Fruit fly (Drosophila melanogaster) whole organism, wandering third instar larva: ENCODE measurements around the gene Cmpk.
A peak's percentile ranks its signal among the peaks of the same experiment; 100 is the strongest.

ENCODE experiments used
- Abd-B ChIP-seq: fragments of >200 bp; optimal IDR thresholded peaks from 2 replicates; lab custom pipeline; 2017; ENCODE audit warnings: missing biosample characterization, missing genetic modification characterization
- CG32264 ChIP-seq: fragments of 200-800 bp; sonication (Bioruptor generic); optimal IDR thresholded peaks from 2 replicates; lab custom pipeline; 2016; ENCODE audit warnings: missing biosample characterization, missing genetic modification characterization
- CG9705 ChIP-seq: fragments of 200-800 bp; sonication (Bioruptor generic); optimal IDR thresholded peaks from 2 replicates; lab custom pipeline; 2018; ENCODE audit warnings: missing biosample characterization, mild to moderate bottlenecking, missing genetic modification characterization
- CrebA ChIP-seq: fragments of 200-800 bp; sonication (Bioruptor generic); optimal IDR thresholded peaks from 2 replicates; lab custom pipeline; 2016; ENCODE audit warnings: missing biosample characterization, mild to moderate bottlenecking, missing genetic modification characterization, borderline replicate concordance
- Dfd ChIP-seq: fragments of >200 bp; optimal IDR thresholded peaks from 2 replicates; lab custom pipeline; 2017; ENCODE audit warnings: missing biosample characterization, missing genetic modification characterization
- Dif ChIP-seq: fragments of 200-275, 200-300 bp; sonication (Bioruptor generic); optimal IDR thresholded peaks from 2 replicates; lab custom pipeline; 2018; ENCODE audit warnings: missing biosample characterization, missing genetic modification characterization; ENCODE audit not compliant: partially characterized antibody
- GATAd ChIP-seq: sonication (Bioruptor generic); optimal IDR thresholded peaks from 2 replicates; lab custom pipeline; 2016; ENCODE audit warnings: missing biosample characterization, missing genetic modification characterization
- HLH106 ChIP-seq: fragments of 200-800 bp; optimal IDR thresholded peaks from 3 replicates; lab custom pipeline; 2019; ENCODE audit warnings: missing biosample characterization, mild to moderate bottlenecking, missing genetic modification characterization, moderate library complexity
- Hnf4 ChIP-seq: fragments of 200-800 bp; sonication (Bioruptor generic); optimal IDR thresholded peaks from 2 replicates; lab custom pipeline; 2016; ENCODE audit warnings: missing biosample characterization, mild to moderate bottlenecking, missing genetic modification characterization
- Hr78 ChIP-seq: fragments of >200 bp; optimal IDR thresholded peaks from 2 replicates; lab custom pipeline; 2017; ENCODE audit warnings: missing biosample characterization, missing genetic modification characterization
- Hr83 ChIP-seq: fragments of 200-300 bp; sonication (Bioruptor generic); optimal IDR thresholded peaks from 2 replicates; lab custom pipeline; 2016; ENCODE audit warnings: missing biosample characterization, mild to moderate bottlenecking, missing genetic modification characterization, moderate library complexity; ENCODE audit not compliant: poor library complexity, severe bottlenecking
- Jra ChIP-seq: sonication (Bioruptor generic); optimal IDR thresholded peaks from 2 replicates; lab custom pipeline; 2016; ENCODE audit warnings: missing biosample characterization, missing genetic modification characterization
- Mio ChIP-seq: sonication (Bioruptor generic); optimal IDR thresholded peaks from 2 replicates; lab custom pipeline; 2016; ENCODE audit warnings: missing biosample characterization, missing genetic modification characterization
- Myc ChIP-seq: fragments of >200 bp; optimal IDR thresholded peaks from 2 replicates; lab custom pipeline; 2017
- N ChIP-seq: fragments of >200 bp; optimal IDR thresholded peaks from 2 replicates; lab custom pipeline; 2018; ENCODE audit warnings: missing biosample characterization, missing external identifiers, missing genetic modification characterization
- OdsH ChIP-seq: fragments of 200-800 bp; sonication (Bioruptor generic); optimal IDR thresholded peaks from 2 replicates; lab custom pipeline; 2016; ENCODE audit warnings: missing biosample characterization, mild to moderate bottlenecking, missing genetic modification characterization
- Rel ChIP-seq, 2 experiments: fragments of 200-800 bp; sonication (Bioruptor generic) in 1 of 2; optimal IDR thresholded peaks; 2 replicates in 1 of 2; 3 replicates in 1 of 2; lab custom pipeline; 2016 to 2019; ENCODE audit warnings: mild to moderate bottlenecking in 2 of 2, missing biosample characterization in 2 of 2, missing genetic modification characterization in 2 of 2, moderate library complexity in 1 of 2
- Sp1 ChIP-seq: fragments of 200-800 bp; sonication (Bioruptor generic); optimal IDR thresholded peaks from 3 replicates; lab custom pipeline; 2019; ENCODE audit warnings: missing biosample characterization, mild to moderate bottlenecking, missing genetic modification characterization, moderate library complexity
- Vsx2 ChIP-seq: fragments of 200-300, 225-300 bp; sonication (Bioruptor generic); optimal IDR thresholded peaks from 2 replicates; lab custom pipeline; 2018; ENCODE audit warnings: missing biosample characterization, missing genetic modification characterization; ENCODE audit not compliant: partially characterized antibody
- br ChIP-seq: fragments of 200-800 bp; sonication (Bioruptor generic); optimal IDR thresholded peaks from 2 replicates; lab custom pipeline; 2016; ENCODE audit warnings: missing biosample characterization, missing genetic modification characterization
- brk ChIP-seq: fragments of 200-800 bp; sonication (Bioruptor generic); optimal IDR thresholded peaks from 2 replicates; lab custom pipeline; 2016; ENCODE audit warnings: missing biosample characterization, mild to moderate bottlenecking, missing genetic modification characterization
- dl ChIP-seq, 2 experiments: fragments of 175-275, 200-275 bp in 1 of 2; fragments of 200-275 bp in 1 of 2; sonication (Bioruptor generic); optimal IDR thresholded peaks; lab custom pipeline; 2018; ENCODE audit warnings: mild to moderate bottlenecking in 2 of 2, missing biosample characterization in 2 of 2, missing genetic modification characterization in 2 of 2, moderate library complexity in 2 of 2; ENCODE audit not compliant: partially characterized antibody in 2 of 2, insufficient read depth in 1 of 2
- dmrt93B ChIP-seq: fragments of 200-800 bp; sonication (Bioruptor generic); optimal IDR thresholded peaks from 2 replicates; lab custom pipeline; 2018; ENCODE audit warnings: missing biosample characterization, mild to moderate bottlenecking, missing genetic modification characterization
- dsf ChIP-seq: sonication (Bioruptor generic); optimal IDR thresholded peaks from 2 replicates; lab custom pipeline; 2016; ENCODE audit warnings: missing biosample characterization, missing genetic modification characterization, borderline replicate concordance
- ey ChIP-seq: fragments of 200-800 bp; sonication (Bioruptor generic); optimal IDR thresholded peaks from 2 replicates; lab custom pipeline; 2016; ENCODE audit warnings: missing biosample characterization, missing genetic modification characterization
- foxo ChIP-seq, 2 experiments: fragments of 200-800 bp; sonication (Bioruptor generic); optimal IDR thresholded peaks; 2 replicates in 1 of 2; 3 replicates in 1 of 2; lab custom pipeline; 2016 to 2017; ENCODE audit warnings: missing biosample characterization in 2 of 2, missing genetic modification characterization in 2 of 2
- fru ChIP-seq: fragments of 200-800 bp; sonication (Bioruptor generic); optimal IDR thresholded peaks from 3 replicates; lab custom pipeline; 2016; ENCODE audit warnings: missing biosample characterization, mild to moderate bottlenecking, missing genetic modification characterization
- h ChIP-seq: fragments of 200-800 bp; sonication (Bioruptor generic); optimal IDR thresholded peaks from 3 replicates; lab custom pipeline; 2016; ENCODE audit warnings: missing biosample characterization, mild to moderate bottlenecking, missing genetic modification characterization
- jim ChIP-seq: fragments of 175-275, 200-325 bp; sonication (Bioruptor generic); optimal IDR thresholded peaks from 2 replicates; lab custom pipeline; 2016; ENCODE audit warnings: missing biosample characterization, mild to moderate bottlenecking, missing genetic modification characterization
- lola ChIP-seq: fragments of >200 bp; optimal IDR thresholded peaks from 2 replicates; lab custom pipeline; 2017; ENCODE audit warnings: missing biosample characterization, missing genetic modification characterization
- pan ChIP-seq: fragments of >200 bp; optimal IDR thresholded peaks from 2 replicates; lab custom pipeline; 2017
- psq ChIP-seq: fragments of 200-800 bp; sonication (Bioruptor generic); optimal IDR thresholded peaks from 3 replicates; lab custom pipeline; 2017; ENCODE audit warnings: missing biosample characterization, mild to moderate bottlenecking, missing genetic modification characterization, moderate library complexity
- rgr ChIP-seq: fragments of 200-800 bp; sonication (Bioruptor generic); optimal IDR thresholded peaks from 3 replicates; lab custom pipeline; 2016; ENCODE audit warnings: missing biosample characterization, mild to moderate bottlenecking, missing genetic modification characterization
- sage ChIP-seq: fragments of 200-800 bp; sonication (Bioruptor generic); optimal IDR thresholded peaks from 2 replicates; lab custom pipeline; 2016; ENCODE audit warnings: missing biosample characterization, mild to moderate bottlenecking, missing genetic modification characterization
- sv ChIP-seq: fragments of 200-800 bp; sonication (Bioruptor generic); optimal IDR thresholded peaks from 3 replicates; lab custom pipeline; 2016; ENCODE audit warnings: missing biosample characterization, missing genetic modification characterization
- tai ChIP-seq: sonication (Bioruptor generic); optimal IDR thresholded peaks from 2 replicates; lab custom pipeline; 2016; ENCODE audit warnings: missing biosample characterization, missing genetic modification characterization
- usp ChIP-seq: fragments of >200 bp; optimal IDR thresholded peaks from 2 replicates; lab custom pipeline; 2017; ENCODE audit warnings: missing biosample characterization, missing genetic modification characterization
- woc ChIP-seq: sonication (Bioruptor generic); optimal IDR thresholded peaks from 2 replicates; lab custom pipeline; 2016; ENCODE audit warnings: missing biosample characterization, mild to moderate bottlenecking, missing genetic modification characterization

The Cmpk gene

DNA sequence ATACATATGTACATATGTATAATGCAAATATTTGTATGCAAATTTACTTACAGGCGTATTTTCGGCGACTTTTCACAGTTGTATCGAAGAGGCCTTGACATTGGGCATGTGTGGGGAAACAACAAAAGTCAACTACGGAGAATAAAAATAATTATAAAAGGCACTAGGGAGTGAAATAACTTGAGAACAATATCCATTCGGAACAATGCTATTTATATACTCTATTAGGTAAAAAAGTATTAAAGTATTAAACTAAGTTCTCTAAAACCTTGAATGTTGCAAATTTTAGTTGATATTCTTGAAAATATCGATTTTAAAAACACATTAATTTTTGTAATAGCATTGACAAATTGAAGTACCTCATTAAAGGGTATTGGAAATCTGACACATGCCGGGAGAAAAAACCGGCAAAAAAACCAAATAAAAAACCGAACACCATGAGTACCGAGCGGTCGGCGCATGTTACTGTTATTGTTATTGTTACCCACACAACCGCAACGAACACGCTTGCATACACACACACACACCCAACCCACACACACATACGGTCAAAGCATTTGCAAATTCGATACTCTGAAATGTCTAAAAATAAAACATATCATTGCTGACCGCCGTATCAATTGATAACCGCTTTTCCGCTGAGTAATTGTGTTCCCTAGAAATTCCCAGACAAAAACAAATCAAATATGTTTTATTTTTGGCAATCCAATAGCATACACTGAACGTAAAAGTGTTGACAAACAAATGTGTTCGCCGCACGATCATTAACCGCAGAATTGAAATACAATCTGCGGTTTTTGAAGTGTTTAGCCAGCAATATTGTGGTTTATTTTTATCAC, 49.3 kb upstream of the Cmpk start:
- TF ChIP-seq GATAd (GFP tag; lab: Kevin White, UChicago) (no peak), HLH106 (tag; lab: Kevin White, UChicago) (peak; percentile 79), Hr78 (GFP tag; lab: Kevin White, UChicago) (no peak), jim (GFP tag; lab: Kevin White, UChicago) (peak; percentile 54), dsf (GFP tag; lab: Kevin White, UChicago) (no peak), Jra (GFP tag; lab: Kevin White, UChicago) (peak; percentile 58), Hr83 (GFP tag; lab: Kevin White, UChicago) (no peak), Rel (GFP tag; optimal IDR thresholded peaks at IDR 0.05; lab: Kevin White, UChicago) (no peak), Rel (tag; optimal IDR thresholded peaks at IDR 0.05; lab: Kevin White, UChicago) (peak; percentile 70), sv (GFP tag; lab: Kevin White, UChicago) (no peak), CG32264 (GFP tag; lab: Kevin White, UChicago) (no peak), br (peak; percentile 69), OdsH (GFP tag; lab: Kevin White, UChicago) (peak; percentile 82), tai (GFP tag; lab: Kevin White, UChicago) (peak; percentile 55), sage (GFP tag; lab: Kevin White, UChicago) (no peak), pan (no peak), psq (GFP tag; lab: Kevin White, UChicago) (peak; percentile 76), Hnf4 (GFP tag; lab: Kevin White, UChicago) (peak; percentile 71), CrebA (no peak), Sp1 (GFP tag; lab: Kevin White, UChicago) (peak; percentile 83), woc (GFP tag; lab: Kevin White, UChicago) (peak; percentile 49), Abd-B (no peak), dmrt93B (GFP tag; lab: Kevin White, UChicago) (peak; percentile 52), lola (GFP tag; lab: Kevin White, UChicago) (no peak), foxo (GFP tag; optimal IDR thresholded peaks at IDR 0.05; lab: Kevin White, UChicago) (peak in 1 of 2 experiments; percentile 86), Mio (GFP tag; lab: Kevin White, UChicago) (no peak), CG9705 (GFP tag; lab: Kevin White, UChicago) (no peak), dl (GFP tag; optimal IDR thresholded peaks at IDR 0.05; lab: Kevin White, UChicago; ENCODE audit: insufficient read depth in 1 of 2, partially characterized antibody in 2 of 2) (no peak), N (GFP tag; lab: Kevin White, UChicago) (no peak), fru (GFP tag; lab: Kevin White, UChicago) (peak; percentile 85), h (GFP tag; lab: Kevin White, UChicago) (peak; percentile 87), ey (GFP tag; lab: Kevin White, UChicago) (peak; percentile 66), rgr (GFP tag; lab: Kevin White, UChicago) (peak; percentile 78), Dif (GFP tag; lab: Kevin White, UChicago) (no peak), Vsx2 (GFP tag; lab: Kevin White, UChicago) (no peak), brk (GFP tag; lab: Kevin White, UChicago) (peak; percentile 59), usp (GFP tag; lab: Kevin White, UChicago) (no peak), Dfd (peak; percentile 8), Myc (lab: Kevin White, UChicago) (no peak)

DNA sequence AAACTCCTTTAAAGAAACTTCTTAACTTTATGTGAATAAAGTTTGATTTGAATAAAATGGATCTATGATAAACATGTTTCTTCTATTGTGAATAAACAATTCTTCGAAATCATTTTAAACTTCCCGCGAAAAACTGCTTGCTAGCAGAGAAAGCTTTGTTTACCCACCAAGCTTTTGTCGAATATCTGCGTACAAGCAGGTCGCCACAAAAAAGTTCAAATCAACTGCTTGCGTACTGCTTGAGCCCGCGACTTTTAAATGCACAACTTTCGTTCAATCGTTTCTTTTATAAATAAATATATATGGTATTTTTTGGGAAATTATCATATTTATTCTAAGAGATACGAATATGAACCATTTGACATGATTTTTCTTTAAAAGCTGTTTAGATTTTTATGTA, 48.2 kb upstream of the Cmpk start:
- TF ChIP-seq Jra (GFP tag; lab: Kevin White, UChicago) = no peak
- TF ChIP-seq Dif (GFP tag; lab: Kevin White, UChicago) = no peak
- TF ChIP-seq lola (GFP tag; lab: Kevin White, UChicago) = peak; percentile 42
- no peak for TF ChIP-seq ey (GFP tag; lab: Kevin White, UChicago)
- TF ChIP-seq Myc (lab: Kevin White, UChicago) = peak; percentile 31
- no peak for TF ChIP-seq Hnf4 (GFP tag; lab: Kevin White, UChicago)
- peak; percentile 37 for TF ChIP-seq N (GFP tag; lab: Kevin White, UChicago)
